Worm (Caenorhabditis elegans): ENCODE results near the gene nhr-94.

ce11 chrV:7708525-7708924 is 22.4 kb upstream of the nhr-94 start, which contains the start of gene ZK105.11:
- TF ChIP-seq sptf-1 (tag; optimal IDR thresholded peaks at IDR 0.05) (no peak), skn-1 (tag; optimal IDR thresholded peaks at IDR 0.05) (no peak), ama-1 (optimal IDR thresholded peaks at IDR 0.05) (no peak), ceh-8 (GFP tag; optimal IDR thresholded peaks at IDR 0.05) (no peak), swsn-7 (tag; optimal IDR thresholded peaks at IDR 0.05) (no peak), ceh-88 (GFP tag; IDR thresholded peaks at IDR 0.05) (no peak)
